Worm (Caenorhabditis elegans): Measurements from ENCODE around the gene nac-1.

- TF ChIP-seq nhr-11 (tag; optimal IDR thresholded peaks at IDR 0.05) (no peak), pqm-1 (tag; optimal IDR thresholded peaks at IDR 0.05) (no peak), ama-1 (optimal IDR thresholded peaks at IDR 0.05) (no peak), unc-42 (tag; optimal IDR thresholded peaks at IDR 0.05) (no peak), che-1 (tag; optimal IDR thresholded peaks at IDR 0.05) (no peak)
These were observed 8.5 kb downstream of the nac-1 start for ce11 chrX:14903424-14903823.
